Worm (Caenorhabditis elegans) whole organism, L2 larva: Measurements from ENCODE around the gene T07A5.1.
A peak's percentile ranks its signal among the peaks of the same experiment; 100 is the strongest.

Source experiments
- C34F6.9 ChIP-seq: fragments of 150-350 bp; optimal IDR thresholded peaks from 2 replicates; lab custom pipeline; 2014; ENCODE audit warnings: missing biosample characterization, missing genetic modification characterization
- F13H6.1 ChIP-seq: sonication (generic microtip); optimal IDR thresholded peaks from 2 replicates; lab custom pipeline; 2016; ENCODE audit warnings: missing genetic modification characterization, missing compliant biosample characterization
- ZK546.5 ChIP-seq: sonication (generic microtip); optimal IDR thresholded peaks from 2 replicates; lab custom pipeline; 2017; ENCODE audit warnings: missing biosample characterization, missing genetic modification characterization
- alr-1 ChIP-seq: fragments of 150-350 bp; optimal IDR thresholded peaks from 2 replicates; lab custom pipeline; 2014; ENCODE audit warnings: missing biosample characterization, missing genetic modification characterization
- ama-1 ChIP-seq: fragments of 150-350 bp; optimal IDR thresholded peaks from 2 replicates; lab custom pipeline; 2018; ENCODE audit warnings: inconsistent platforms
- ceh-16 ChIP-seq: fragments of 150-350 bp; optimal IDR thresholded peaks from 2 replicates; lab custom pipeline; 2014; ENCODE audit warnings: missing biosample characterization, missing genetic modification characterization
- crh-2 ChIP-seq: sonication (generic microtip); optimal IDR thresholded peaks from 2 replicates; lab custom pipeline; 2017; ENCODE audit warnings: missing biosample characterization, missing genetic modification characterization
- dmd-4 ChIP-seq: sonication (generic microtip); optimal IDR thresholded peaks from 2 replicates; lab custom pipeline; 2017; ENCODE audit warnings: missing biosample characterization, missing genetic modification characterization
- egl-27 ChIP-seq: sonication (generic microtip); optimal IDR thresholded peaks from 3 replicates; lab custom pipeline; 2017; ENCODE audit warnings: missing biosample characterization, missing genetic modification reagents, missing genetic modification characterization
- elt-1 ChIP-seq: fragments of 150-350 bp; optimal IDR thresholded peaks from 2 replicates; lab custom pipeline; 2014; ENCODE audit warnings: missing biosample characterization, missing genetic modification characterization
- elt-3 ChIP-seq: sonication (generic microtip); optimal IDR thresholded peaks from 2 replicates; lab custom pipeline; 2017; ENCODE audit warnings: missing biosample characterization, missing genetic modification characterization
- fos-1 ChIP-seq: fragments of 150-350 bp; optimal IDR thresholded peaks from 2 replicates; lab custom pipeline; 2014; ENCODE audit warnings: missing biosample characterization, missing genetic modification characterization
- gmeb-1 ChIP-seq: fragments of 150-350 bp; optimal IDR thresholded peaks from 2 replicates; lab custom pipeline; 2014; ENCODE audit warnings: missing biosample characterization, missing genetic modification characterization
- lin-11 ChIP-seq: fragments of 150-350 bp; sonication (generic microtip); optimal IDR thresholded peaks from 2 replicates; lab custom pipeline; 2014; ENCODE audit warnings: missing biosample characterization, missing genetic modification characterization, inconsistent platforms, mixed read lengths
- mdl-1 ChIP-seq, 2 experiments: fragments of 150-350 bp in 1 of 2; sonication (generic microtip) in 1 of 2; optimal IDR thresholded peaks; 2 replicates each; lab custom pipeline; 2017; ENCODE audit warnings: missing biosample characterization in 2 of 2, missing genetic modification characterization in 2 of 2
- nhr-12 ChIP-seq: fragments of 150-350 bp; optimal IDR thresholded peaks from 2 replicates; lab custom pipeline; 2014; ENCODE audit warnings: missing biosample characterization, missing genetic modification characterization
- nhr-21 ChIP-seq: fragments of 150-350 bp; optimal IDR thresholded peaks from 2 replicates; lab custom pipeline; 2014; ENCODE audit warnings: missing biosample characterization, missing genetic modification characterization
- nhr-237 ChIP-seq: fragments of 150-350 bp; optimal IDR thresholded peaks from 2 replicates; lab custom pipeline; 2014; ENCODE audit warnings: missing biosample characterization, missing genetic modification characterization
- nhr-25 ChIP-seq: fragments of 150-350 bp; sonication (generic microtip); optimal IDR thresholded peaks from 3 replicates; lab custom pipeline; 2014; ENCODE audit warnings: missing biosample characterization, missing genetic modification characterization
- nhr-6 ChIP-seq: fragments of 150-350 bp; optimal IDR thresholded peaks from 2 replicates; lab custom pipeline; 2014; ENCODE audit warnings: missing biosample characterization, missing genetic modification characterization
- nhr-77 ChIP-seq: fragments of 150-350 bp; optimal IDR thresholded peaks from 2 replicates; lab custom pipeline; 2014; ENCODE audit warnings: missing biosample characterization, missing genetic modification characterization
- peb-1 ChIP-seq: fragments of 150-350 bp; optimal IDR thresholded peaks from 2 replicates; lab custom pipeline; 2014; ENCODE audit warnings: missing biosample characterization, missing genetic modification characterization
- sma-9 ChIP-seq, 2 experiments: fragments of 150-350 bp in 1 of 2; sonication (generic microtip) in 1 of 2; optimal IDR thresholded peaks; 2 replicates each; lab custom pipeline; 2014 to 2016; ENCODE audit warnings: missing genetic modification characterization in 2 of 2, mild to moderate bottlenecking in 1 of 2, missing biosample characterization in 1 of 2, missing compliant biosample characterization in 1 of 2, missing genetic modification reagents in 1 of 2, moderate library complexity in 1 of 2
- snpc-4 ChIP-seq: fragments of 150-350 bp; optimal IDR thresholded peaks from 2 replicates; lab custom pipeline; 2014; ENCODE audit warnings: missing biosample characterization, missing genetic modification characterization
- unc-39 ChIP-seq: fragments of 150-350 bp; optimal IDR thresholded peaks from 2 replicates; lab custom pipeline; 2014; ENCODE audit warnings: missing biosample characterization, missing genetic modification characterization
- unc-55 ChIP-seq: fragments of 150-350 bp; sonication (generic microtip); optimal IDR thresholded peaks from 3 replicates; lab custom pipeline; 2014; ENCODE audit warnings: missing biosample characterization, missing genetic modification reagents, missing genetic modification characterization
- unc-62 ChIP-seq: fragments of 150-350 bp; optimal IDR thresholded peaks from 2 replicates; lab custom pipeline; 2014; ENCODE audit warnings: missing biosample characterization, missing genetic modification reagents, missing genetic modification characterization
- zag-1 ChIP-seq: fragments of 150-350 bp; optimal IDR thresholded peaks from 2 replicates; lab custom pipeline; 2014; ENCODE audit warnings: missing biosample characterization, missing genetic modification characterization
- ztf-1 ChIP-seq: fragments of 200-800 bp; sonication (Bioruptor generic); conservative IDR thresholded peaks from 2 replicates; pipeline ENCODE4 v1.3.6; 2022; ENCODE audit warnings: missing genetic modification characterization, missing compliant biosample characterization
- ztf-4 ChIP-seq: fragments of 150-350 bp; optimal IDR thresholded peaks from 2 replicates; lab custom pipeline; 2014; ENCODE audit warnings: missing biosample characterization, missing genetic modification characterization

The T07A5.1 gene

ce11 chrIII:10306049-10306448 lies at the start of gene T07A5.1:
Gene T07A5.1 (minus strand): TSS chrIII:10306197.
- TF ChIP-seq ceh-16 (peak; percentile 90), egl-27 (tag; lab: Kevin White, UChicago) (no peak)

- TF ChIP-seq gmeb-1 (tag; lab: Kevin White, UChicago) (peak; percentile 37), elt-1 (tag; lab: Kevin White, UChicago) (no peak), crh-2 (tag; lab: Kevin White, UChicago) (peak; percentile 38), sma-9 (GFP tag; optimal IDR thresholded peaks at IDR 0.05; lab: Kevin White, UChicago) (peak; percentile 54), sma-9 (tag; optimal IDR thresholded peaks at IDR 0.05; lab: Kevin White, UChicago) (no peak), fos-1 (tag; lab: Kevin White, UChicago) (peak; percentile 75), F13H6.1 (no peak)
Measured at ce11 chrIII:10355382-10355781, 49.4 kb upstream of the T07A5.1 start, which contains the start of gene spp-1. Gene spp-1 (minus strand): TSS chrIII:10355668.

ce11 chrIII:10354591-10354990 lies 48.6 kb upstream of the T07A5.1 start:
- peak; percentile 25 for TF ChIP-seq crh-2 (tag; lab: Kevin White, UChicago)
- TF ChIP-seq nhr-77: no peak

ce11 chrIII:10353423-10353822 lies 47.4 kb upstream of the T07A5.1 start:
- TF ChIP-seq nhr-237 (tag; lab: Kevin White, UChicago): no peak
- no peak for TF ChIP-seq nhr-21 (tag; lab: Kevin White, UChicago)
- TF ChIP-seq mdl-1 (tag; optimal IDR thresholded peaks at IDR 0.05; lab: Kevin White, UChicago): no peak
- no peak for TF ChIP-seq nhr-6 (tag; lab: Kevin White, UChicago)
- TF ChIP-seq nhr-12: no peak
- TF ChIP-seq unc-55 (GFP tag; lab: Kevin White, UChicago): no peak
- no peak for TF ChIP-seq elt-3 (tag; lab: Kevin White, UChicago)
- no peak for TF ChIP-seq gmeb-1 (tag; lab: Kevin White, UChicago)
- TF ChIP-seq lin-11 (tag; lab: Kevin White, UChicago): no peak
- no peak for TF ChIP-seq fos-1 (tag; lab: Kevin White, UChicago)
- no peak for TF ChIP-seq peb-1
- TF ChIP-seq zag-1 (tag; lab: Kevin White, UChicago): no peak
- TF ChIP-seq elt-1 (tag; lab: Kevin White, UChicago): no peak
- TF ChIP-seq ama-1 (lab: Kevin White, UChicago): no peak

ce11 chrIII:10351595-10352207 lies 45.7 kb upstream of the T07A5.1 start, which contains the start of gene T07C4.3:
Gene T07C4.3 (plus strand): TSS chrIII:10352157.
- TF ChIP-seq ztf-4 (tag; lab: Kevin White, UChicago) (no peak), zag-1 (tag; lab: Kevin White, UChicago) (no peak), alr-1 (tag; lab: Kevin White, UChicago) (no peak), nhr-25 (tag; lab: Kevin White, UChicago) (no peak), dmd-4 (no peak)

- TF ChIP-seq ZK546.5 (tag; lab: Kevin White, UChicago) (no peak), unc-39 (tag; lab: Kevin White, UChicago) (no peak), ztf-4 (tag; lab: Kevin White, UChicago) (no peak), snpc-4 (tag; lab: Kevin White, UChicago) (no peak), unc-62 (GFP tag; lab: Kevin White, UChicago) (no peak), elt-1 (tag; lab: Kevin White, UChicago) (no peak), C34F6.9 (tag; lab: Kevin White, UChicago) (no peak)
Measured at ce11 chrIII:10347049-10347448, 41.1 kb upstream of the T07A5.1 start, which contains the start of gene tbx-8. Gene tbx-8 (plus strand): TSS chrIII:10347349.

ce11 chrIII:10344762-10345161 lies 38.8 kb upstream of the T07A5.1 start:
- no peak for TF ChIP-seq ZK546.5 (tag; lab: Kevin White, UChicago)
- TF ChIP-seq nhr-12: no peak
- TF ChIP-seq ztf-1 (GFP tag; lab: Robert Waterston, UW): no peak
